Worm (Caenorhabditis elegans): ENCODE results near the gene faah-1.

faah-1 gene

DNA sequence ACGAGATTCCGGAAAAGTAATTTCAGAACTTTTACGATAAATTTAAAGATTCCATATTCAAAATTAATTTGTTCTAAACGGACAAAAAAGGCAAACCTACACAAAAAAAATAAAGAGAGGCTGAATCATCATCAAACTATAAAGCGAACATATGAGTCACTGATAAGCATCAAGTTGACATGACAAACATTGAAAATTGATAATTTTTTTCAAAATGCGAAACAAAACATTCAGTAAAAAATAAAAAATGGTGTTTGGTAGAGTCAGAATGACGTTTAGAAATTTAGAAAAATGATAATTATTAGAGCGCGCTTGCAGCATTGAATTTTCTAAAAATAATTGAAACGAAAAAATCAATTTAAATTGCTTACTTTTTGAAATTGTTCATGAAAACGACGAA, 40.6 kb downstream of the faah-1 start:
- no peak for TF ChIP-seq ceh-22 (tag; optimal IDR thresholded peaks at IDR 0.05)
- no peak for TF ChIP-seq ceh-18 (tag; optimal IDR thresholded peaks at IDR 0.05)
- no peak for TF ChIP-seq unc-3 (GFP tag; conservative IDR thresholded peaks at IDR 0.05)
- TF ChIP-seq unc-3 (tag; optimal IDR thresholded peaks at IDR 0.05), result no peak
- no peak for TF ChIP-seq ceh-9 (tag; optimal IDR thresholded peaks at IDR 0.05)
- TF ChIP-seq zip-5 (tag; optimal IDR thresholded peaks at IDR 0.05), result no peak
- no peak for TF ChIP-seq pag-3 (tag; optimal IDR thresholded peaks at IDR 0.05; ENCODE audit: borderline replicate concordance)
- no peak for TF ChIP-seq odd-2 (tag; optimal IDR thresholded peaks at IDR 0.05)
- no peak for TF ChIP-seq ceh-14 (tag; optimal IDR thresholded peaks at IDR 0.05)

DNA sequence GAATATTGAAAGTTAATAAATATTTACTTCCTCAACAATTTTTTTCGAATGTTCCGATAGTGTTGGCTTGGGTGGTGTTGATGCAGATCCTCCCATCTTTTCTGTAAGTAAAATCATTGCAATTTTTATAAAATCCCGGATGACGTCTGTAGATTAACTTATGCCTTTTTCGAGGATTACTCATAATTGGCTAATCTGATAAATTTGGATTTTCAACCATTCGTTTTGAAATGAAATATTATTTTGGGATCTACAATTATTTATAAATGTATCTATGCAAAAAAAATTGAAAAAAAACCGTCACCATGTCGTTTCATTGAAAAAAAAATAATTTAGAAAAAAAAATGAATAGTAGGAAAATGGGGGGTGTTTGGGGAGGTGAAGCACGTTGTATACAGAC, 41.9 kb downstream of the faah-1 start, which contains the start of gene glrx-22:
Gene glrx-22, minus strand, starts transcription at position 101 of the 400 bp plus-strand sequence.
- TF ChIP-seq ref-2 (tag; optimal IDR thresholded peaks at IDR 0.05), result no peak
- TF ChIP-seq eyg-1 (tag; optimal IDR thresholded peaks at IDR 0.05), result no peak
- TF ChIP-seq nhr-232 (tag; optimal IDR thresholded peaks at IDR 0.05), result no peak
- no peak for TF ChIP-seq C08G9.2 (tag; optimal IDR thresholded peaks at IDR 0.05)
- no peak for TF ChIP-seq ceh-2 (tag; optimal IDR thresholded peaks at IDR 0.05)
- TF ChIP-seq hlh-30 (tag; optimal IDR thresholded peaks at IDR 0.05; ENCODE audit: insufficient read depth), result no peak
- TF ChIP-seq fkh-6 (tag; optimal IDR thresholded peaks at IDR 0.05), result no peak
- no peak for TF ChIP-seq C38D4.7 (GFP tag; optimal IDR thresholded peaks at IDR 0.05)
- no peak for TF ChIP-seq pat-9 (tag; optimal IDR thresholded peaks at IDR 0.05)
- no peak for TF ChIP-seq odd-2 (tag; optimal IDR thresholded peaks at IDR 0.05)
- TF ChIP-seq ceh-48 (tag; optimal IDR thresholded peaks at IDR 0.05), result no peak
- no peak for TF ChIP-seq sox-2 (GFP tag; IDR thresholded peaks at IDR 0.05)
- no peak for TF ChIP-seq pax-1 (tag; optimal IDR thresholded peaks at IDR 0.05)
- TF ChIP-seq ceh-22 (tag; optimal IDR thresholded peaks at IDR 0.05), result no peak
- no peak for TF ChIP-seq hlh-6 (tag; optimal IDR thresholded peaks at IDR 0.05)

DNA sequence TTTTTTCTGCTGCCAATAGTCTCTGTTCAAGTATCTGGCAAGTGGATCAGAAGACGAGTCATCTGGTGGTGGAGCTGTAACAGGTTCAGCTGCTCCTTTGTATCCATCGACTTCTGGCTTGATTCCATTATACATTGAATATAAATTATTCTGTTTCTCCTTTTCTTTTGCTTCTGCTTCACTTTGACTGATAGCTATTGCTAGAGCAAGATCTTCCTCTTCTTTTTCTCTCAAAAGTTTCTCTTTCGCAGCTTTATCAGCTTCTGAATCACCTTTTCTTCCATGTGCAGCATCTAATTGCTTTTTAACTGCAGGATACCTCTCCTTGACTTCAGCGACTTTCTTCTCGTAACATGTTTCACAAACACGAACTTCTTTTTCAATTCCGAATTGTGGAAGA, 44.4 kb downstream of the faah-1 start:
- no peak for TF ChIP-seq ztf-16 (tag; optimal IDR thresholded peaks at IDR 0.05)
- no peak for TF ChIP-seq fkh-6 (tag; optimal IDR thresholded peaks at IDR 0.05)
- no peak for TF ChIP-seq ceh-19 (GFP tag; optimal IDR thresholded peaks at IDR 0.05)
- no peak for TF ChIP-seq hlh-6 (tag; optimal IDR thresholded peaks at IDR 0.05)
- TF ChIP-seq sox-2 (GFP tag; IDR thresholded peaks at IDR 0.05), result no peak

DNA sequence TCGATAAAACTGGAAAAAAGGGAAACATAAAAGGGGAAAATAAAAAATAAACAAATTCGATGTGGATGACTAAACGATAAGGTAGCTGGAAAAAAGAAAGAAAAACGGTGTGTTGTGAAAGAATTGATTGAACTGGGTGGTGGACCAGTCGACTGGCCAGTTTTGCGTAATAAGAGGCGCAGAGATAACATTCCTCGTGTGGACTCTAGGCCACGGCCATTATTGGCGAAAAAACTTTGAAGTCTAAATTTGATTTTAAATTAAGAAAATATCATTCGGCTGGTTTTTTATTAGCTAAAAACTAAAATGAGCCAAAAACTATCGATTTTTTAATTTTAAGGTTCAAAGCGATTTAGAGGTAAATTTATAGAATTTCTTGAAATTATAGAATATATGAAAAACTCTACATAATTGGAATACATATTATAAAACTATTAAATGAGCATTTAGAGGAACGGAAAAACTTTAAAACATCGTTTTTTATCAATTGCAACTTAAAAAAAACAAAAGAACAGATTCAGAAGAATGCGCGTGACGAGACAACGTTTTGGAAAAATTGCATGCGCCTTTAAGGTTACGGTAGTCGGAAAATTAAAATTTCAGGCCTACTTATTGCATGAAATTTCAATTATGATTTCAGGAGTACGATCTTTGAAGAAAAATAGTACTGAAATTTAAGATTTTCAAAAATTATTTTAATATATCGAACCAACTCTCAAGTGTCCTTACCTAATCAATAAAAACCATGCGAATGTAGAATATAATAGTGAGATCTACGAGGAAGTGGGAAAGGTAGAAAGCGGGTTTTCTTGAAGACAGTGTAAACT, 46.3 kb downstream of the faah-1 start, which contains the start of gene hgrs-1:
Gene hgrs-1, minus strand, starts transcription at position 777 of the 827 bp plus-strand sequence.
- TF ChIP-seq T23F11.4 (GFP tag; optimal IDR thresholded peaks at IDR 0.05), result no peak
- TF ChIP-seq ztf-16 (tag; optimal IDR thresholded peaks at IDR 0.05), result no peak
- TF ChIP-seq ceh-31 (tag; optimal IDR thresholded peaks at IDR 0.05), result peak; percentile 25
- TF ChIP-seq unc-42 (tag; optimal IDR thresholded peaks at IDR 0.05), result no peak
- no peak for TF ChIP-seq sdc-2 (tag; optimal IDR thresholded peaks at IDR 0.05)
- peak; percentile 29 for TF ChIP-seq nfya-1 (tag; optimal IDR thresholded peaks at IDR 0.05)
- TF ChIP-seq ceh-22 (tag; optimal IDR thresholded peaks at IDR 0.05), result no peak
- TF ChIP-seq ama-1 (optimal IDR thresholded peaks at IDR 0.05), result no peak

ce11 chrIV:8206314-8206713, 47.1 kb downstream of the faah-1 start, which contains the start of gene svh-1:
TSS of gene svh-1 (plus strand) at chrIV:8206614.
- TF ChIP-seq tbx-2 (tag; optimal IDR thresholded peaks at IDR 0.05) (no peak), K02D7.2 (tag; optimal IDR thresholded peaks at IDR 0.05) (no peak), F13H6.1 (tag; optimal IDR thresholded peaks at IDR 0.05) (no peak)
